Worm (Caenorhabditis elegans) whole organism, late embryonic: ENCODE measurements around the gene Y81G3A.1.

Source experiments
- C08G9.2 ChIP-seq: sonication (generic microtip); optimal IDR thresholded peaks from 2 replicates; lab custom pipeline; 2016; ENCODE audit warnings: mild to moderate bottlenecking, missing genetic modification characterization, moderate library complexity, missing compliant biosample characterization
- C38D4.7 ChIP-seq: fragments of 200-800 bp; sonication (Bioruptor generic); optimal IDR thresholded peaks from 2 replicates; lab custom pipeline; 2018; ENCODE audit warnings: mild to moderate bottlenecking, missing genetic modification characterization, moderate library complexity, missing compliant biosample characterization
- F13H6.1 ChIP-seq: sonication (generic microtip); optimal IDR thresholded peaks from 2 replicates; lab custom pipeline; 2016; ENCODE audit warnings: missing genetic modification characterization, missing compliant biosample characterization
- K02D7.2 ChIP-seq: sonication (generic microtip); optimal IDR thresholded peaks from 2 replicates; lab custom pipeline; 2017; ENCODE audit warnings: mild to moderate bottlenecking, missing genetic modification characterization, missing compliant biosample characterization
- T23F11.4 ChIP-seq: fragments of 200-800 bp; sonication (Bioruptor generic); optimal IDR thresholded peaks from 2 replicates; lab custom pipeline; 2018; ENCODE audit warnings: mild to moderate bottlenecking, missing genetic modification characterization, missing compliant biosample characterization
- Y22D7AL.16 ChIP-seq: sonication (generic microtip); optimal IDR thresholded peaks from 2 replicates; lab custom pipeline; 2016; ENCODE audit warnings: missing genetic modification characterization, missing compliant biosample characterization
- ceh-19 ChIP-seq: fragments of 200-800 bp; sonication (Bioruptor generic); optimal IDR thresholded peaks from 2 replicates; lab custom pipeline; 2018; ENCODE audit warnings: mild to moderate bottlenecking, missing genetic modification characterization, missing compliant biosample characterization
- ceh-24 ChIP-seq: sonication (generic microtip); optimal IDR thresholded peaks from 2 replicates; lab custom pipeline; 2016; ENCODE audit warnings: mild to moderate bottlenecking, missing genetic modification characterization, missing compliant biosample characterization
- ceh-30 ChIP-seq: fragments of 150-350 bp; optimal IDR thresholded peaks from 2 replicates; lab custom pipeline; 2014; ENCODE audit warnings: missing biosample characterization, missing genetic modification characterization
- ceh-31 ChIP-seq: sonication (generic microtip); optimal IDR thresholded peaks from 2 replicates; lab custom pipeline; 2016; ENCODE audit warnings: missing genetic modification characterization, missing compliant biosample characterization
- ceh-34 ChIP-seq: sonication (generic microtip); optimal IDR thresholded peaks from 2 replicates; lab custom pipeline; 2016; ENCODE audit warnings: mild to moderate bottlenecking, missing genetic modification characterization, missing compliant biosample characterization
- ceh-48 ChIP-seq: sonication (generic microtip); optimal IDR thresholded peaks from 2 replicates; lab custom pipeline; 2016; ENCODE audit warnings: missing genetic modification characterization, inconsistent platforms, missing compliant biosample characterization
- dmd-4 ChIP-seq: sonication (generic microtip); optimal IDR thresholded peaks from 2 replicates; lab custom pipeline; 2016; ENCODE audit warnings: borderline replicate concordance, missing genetic modification characterization, missing compliant biosample characterization
- elt-2 ChIP-seq: sonication (generic microtip); optimal IDR thresholded peaks from 2 replicates; lab custom pipeline; 2016; ENCODE audit warnings: missing genetic modification reagents, missing genetic modification characterization, missing compliant biosample characterization
- fkh-6 ChIP-seq: sonication (generic microtip); optimal IDR thresholded peaks from 2 replicates; lab custom pipeline; 2016; ENCODE audit warnings: missing genetic modification characterization, missing compliant biosample characterization
- gmeb-2 ChIP-seq: sonication (generic microtip); optimal IDR thresholded peaks from 2 replicates; lab custom pipeline; 2016; ENCODE audit warnings: missing genetic modification characterization, inconsistent platforms, missing compliant biosample characterization
- hlh-13 ChIP-seq: fragments of 200-800 bp; sonication (Bioruptor generic); optimal IDR thresholded peaks from 2 replicates; lab custom pipeline; 2018; ENCODE audit warnings: mild to moderate bottlenecking, missing genetic modification characterization, missing compliant biosample characterization
- hlh-15 ChIP-seq: sonication (generic microtip); optimal IDR thresholded peaks from 2 replicates; lab custom pipeline; 2016; ENCODE audit warnings: missing genetic modification characterization, missing compliant biosample characterization
- hlh-30 ChIP-seq: sonication (generic microtip); optimal IDR thresholded peaks from 2 replicates; lab custom pipeline; 2017; ENCODE audit warnings: antibody characterized with exemption, missing genetic modification characterization, missing compliant biosample characterization; ENCODE audit not compliant: insufficient read depth
- hlh-8 ChIP-seq: sonication (generic microtip); optimal IDR thresholded peaks from 2 replicates; lab custom pipeline; 2016; ENCODE audit warnings: missing genotype, missing genetic modification characterization, missing compliant biosample characterization
- lim-6 ChIP-seq: sonication (generic microtip); optimal IDR thresholded peaks from 2 replicates; lab custom pipeline; 2016; ENCODE audit warnings: missing genetic modification characterization, missing compliant biosample characterization
- lin-11 ChIP-seq: fragments of 200-800 bp; sonication (Bioruptor generic); optimal IDR thresholded peaks from 2 replicates; lab custom pipeline; 2018; ENCODE audit warnings: mild to moderate bottlenecking, missing genetic modification characterization, missing compliant biosample characterization
- madf-2 ChIP-seq: sonication (generic microtip); optimal IDR thresholded peaks from 2 replicates; lab custom pipeline; 2017; ENCODE audit warnings: missing genetic modification characterization, missing compliant biosample characterization
- mec-3 ChIP-seq: sonication (generic microtip); optimal IDR thresholded peaks from 2 replicates; lab custom pipeline; 2016; ENCODE audit warnings: borderline replicate concordance, missing genetic modification characterization, missing compliant biosample characterization
- nfya-1 ChIP-seq: sonication (generic microtip); optimal IDR thresholded peaks from 2 replicates; lab custom pipeline; 2017; ENCODE audit warnings: missing genetic modification characterization, mild to moderate bottlenecking, missing compliant biosample characterization, antibody characterized with exemption, moderate library complexity
- nhr-11 ChIP-seq: fragments of 150-350 bp; optimal IDR thresholded peaks from 2 replicates; lab custom pipeline; 2014; ENCODE audit warnings: missing biosample characterization, missing genetic modification characterization
- nhr-232 ChIP-seq: sonication (generic microtip); optimal IDR thresholded peaks from 2 replicates; lab custom pipeline; 2016; ENCODE audit warnings: missing genetic modification characterization, missing compliant biosample characterization
- pax-1 ChIP-seq: fragments of 150-350 bp; optimal IDR thresholded peaks from 2 replicates; lab custom pipeline; 2014; ENCODE audit warnings: missing biosample characterization, missing genetic modification characterization
- pha-2 ChIP-seq: sonication (generic microtip); optimal IDR thresholded peaks from 2 replicates; lab custom pipeline; 2017; ENCODE audit warnings: mild to moderate bottlenecking, missing genetic modification characterization, missing compliant biosample characterization
- pros-1 ChIP-seq: fragments of 150-350 bp; optimal IDR thresholded peaks from 2 replicates; lab custom pipeline; 2014; ENCODE audit warnings: missing biosample characterization, missing genetic modification reagents, missing genetic modification characterization
- ref-2 ChIP-seq: sonication (generic microtip); optimal IDR thresholded peaks from 2 replicates; lab custom pipeline; 2016; ENCODE audit warnings: missing genetic modification characterization, missing compliant biosample characterization
- rnt-1 ChIP-seq: sonication (generic microtip); optimal IDR thresholded peaks from 2 replicates; lab custom pipeline; 2016; ENCODE audit warnings: missing genetic modification characterization, missing compliant biosample characterization
- sdc-2 ChIP-seq: sonication (generic microtip); optimal IDR thresholded peaks from 2 replicates; lab custom pipeline; 2016; ENCODE audit warnings: missing genotype, missing genetic modification characterization, missing compliant biosample characterization
- sox-2 ChIP-seq: fragments of 200-800 bp; sonication (Bioruptor generic); IDR thresholded peaks from 2 replicates; pipeline ENCODE4 v1.3.6; 2022; ENCODE audit warnings: missing genetic modification reagents, missing genetic modification characterization, missing compliant biosample characterization
- syd-9 ChIP-seq: sonication (generic microtip); optimal IDR thresholded peaks from 2 replicates; lab custom pipeline; 2016; ENCODE audit warnings: mild to moderate bottlenecking, missing genetic modification characterization, moderate library complexity, missing compliant biosample characterization
- tbx-2 ChIP-seq: sonication (generic microtip); optimal IDR thresholded peaks from 2 replicates; lab custom pipeline; 2016; ENCODE audit warnings: missing genetic modification characterization, missing compliant biosample characterization
- tbx-7 ChIP-seq: sonication (generic microtip); optimal IDR thresholded peaks from 2 replicates; lab custom pipeline; 2016; ENCODE audit warnings: missing genotype, missing genetic modification characterization, missing compliant biosample characterization
- ttx-3 ChIP-seq: sonication (generic microtip); optimal IDR thresholded peaks from 2 replicates; lab custom pipeline; 2016; ENCODE audit warnings: missing genetic modification reagents, missing genetic modification characterization, missing compliant biosample characterization
- unc-3 ChIP-seq, 2 experiments: fragments of 200-800 bp in 1 of 2; sonication (Bioruptor generic) in 1 of 2; sonication (generic microtip) in 1 of 2; conservative IDR thresholded peaks in 1 of 2; optimal IDR thresholded peaks in 1 of 2; 2 replicates each; pipeline versions ENCODE4 v1.3.6 to Lab custom; 2016 to 2022; ENCODE audit warnings: missing compliant biosample characterization in 2 of 2, missing genetic modification characterization in 2 of 2, missing genetic modification reagents in 1 of 2
- unc-42 ChIP-seq: sonication (generic microtip); optimal IDR thresholded peaks from 2 replicates; lab custom pipeline; 2016; ENCODE audit warnings: missing genotype, missing genetic modification characterization, missing compliant biosample characterization
- ztf-16 ChIP-seq: sonication (generic microtip); optimal IDR thresholded peaks from 2 replicates; lab custom pipeline; 2017; ENCODE audit warnings: missing genetic modification characterization, missing compliant biosample characterization

The Y81G3A.1 gene

ce11 chrII:13083752-13084214 lies at the start of gene Y81G3A.1, which contains the start of gene gcn-2:
TSS of gene Y81G3A.1 (minus strand) at chrII:13083926.
TSS of gene gcn-2 (plus strand) at chrII:13084164.
- TF ChIP-seq gmeb-2 (tag; lab: Kevin White, UChicago) (no peak), Y22D7AL.16 (tag; lab: Kevin White, UChicago) (no peak), nfya-1 (tag; lab: Kevin White, UChicago) (peak; percentile 17), lim-6 (tag; lab: Kevin White, UChicago) (no peak), unc-42 (peak; percentile 13), T23F11.4 (GFP tag; lab: Kevin White, UChicago) (no peak)

ce11 chrII:13130576-13130975 lies 46.9 kb upstream of the Y81G3A.1 start:
- TF ChIP-seq ceh-30 (tag; lab: Kevin White, UChicago) (no peak), ztf-16 (no peak), C38D4.7 (GFP tag; lab: Kevin White, UChicago) (no peak), elt-2 (tag; lab: Kevin White, UChicago) (no peak), hlh-8 (tag; lab: Kevin White, UChicago) (no peak), hlh-15 (tag; lab: Kevin White, UChicago) (no peak), ttx-3 (tag; lab: Kevin White, UChicago) (no peak), unc-3 (GFP tag; conservative IDR thresholded peaks at IDR 0.05; lab: Robert Waterston, UW) (no peak), unc-3 (tag; optimal IDR thresholded peaks at IDR 0.05; lab: Kevin White, UChicago) (no peak), syd-9 (no peak), Y22D7AL.16 (tag; lab: Kevin White, UChicago) (no peak), nhr-11 (tag; lab: Kevin White, UChicago) (no peak), madf-2 (tag; lab: Kevin White, UChicago) (no peak), gmeb-2 (tag; lab: Kevin White, UChicago) (no peak), tbx-2 (no peak), lim-6 (tag; lab: Kevin White, UChicago) (no peak), pax-1 (tag; lab: Kevin White, UChicago) (no peak), rnt-1 (tag; lab: Kevin White, UChicago) (no peak), pros-1 (tag; lab: Kevin White, UChicago) (no peak), tbx-7 (no peak)

DNA sequence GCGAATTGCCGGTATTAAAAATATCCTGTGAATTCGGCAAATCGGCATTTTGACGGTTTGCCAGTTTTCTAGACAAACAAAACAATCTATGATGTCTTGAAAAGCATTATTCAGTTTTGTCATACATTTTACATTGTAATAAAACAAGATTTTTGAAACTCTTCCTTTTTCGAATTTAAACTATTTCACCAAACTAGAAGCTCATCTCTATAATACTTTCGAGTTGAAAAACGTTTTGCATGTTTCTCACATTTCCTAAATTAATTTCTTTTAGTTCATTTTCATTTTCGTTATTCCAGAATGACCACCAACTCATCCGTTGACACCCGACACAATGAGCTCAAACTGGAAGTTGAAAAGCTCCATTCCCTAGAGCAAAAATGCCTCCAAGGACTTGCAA lies 45.9 kb upstream of the Y81G3A.1 start, which contains the start of gene F29C12.6:
TSS of gene F29C12.6 (plus strand) at position 301 of the 400 bp plus-strand sequence.
- TF ChIP-seq ceh-19 = no peak
- no peak for TF ChIP-seq pha-2
- TF ChIP-seq lin-11 (tag; lab: Kevin White, UChicago) = no peak
- no peak for TF ChIP-seq nhr-232 (tag; lab: Kevin White, UChicago)
- TF ChIP-seq dmd-4 = no peak
- no peak for TF ChIP-seq ceh-24 (tag; lab: Kevin White, UChicago)
- no peak for TF ChIP-seq tbx-7
- no peak for TF ChIP-seq hlh-15 (tag; lab: Kevin White, UChicago)
- TF ChIP-seq ceh-34 (tag; lab: Kevin White, UChicago) = no peak
- no peak for TF ChIP-seq fkh-6 (tag; lab: Kevin White, UChicago)

DNA sequence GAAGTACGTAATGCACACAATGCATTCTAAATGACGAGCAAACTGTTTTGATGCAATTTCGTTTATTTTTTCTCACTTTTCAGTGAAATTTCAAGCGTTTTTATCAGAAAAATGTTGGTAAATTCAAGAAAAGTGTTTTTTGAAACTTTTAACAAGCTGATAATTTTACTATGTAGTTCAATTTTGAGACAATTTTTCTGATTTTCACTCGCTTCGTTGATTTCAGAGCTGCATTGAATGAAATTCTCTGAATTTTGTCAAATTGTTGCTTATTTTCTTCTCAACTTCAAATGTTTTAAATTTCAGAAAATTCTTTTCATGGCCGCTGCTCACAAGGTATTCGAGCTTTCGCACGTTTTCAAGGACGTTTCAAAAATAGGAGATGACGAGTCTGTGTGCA lies 39.0 kb upstream of the Y81G3A.1 start, which contains the start of gene bath-45:
TSS of gene bath-45 (plus strand) at position 301 of the 400 bp plus-strand sequence.
- TF ChIP-seq pros-1 (tag; lab: Kevin White, UChicago) (no peak), F13H6.1 (no peak), sdc-2 (tag; lab: Kevin White, UChicago) (no peak), hlh-8 (tag; lab: Kevin White, UChicago) (no peak)

DNA sequence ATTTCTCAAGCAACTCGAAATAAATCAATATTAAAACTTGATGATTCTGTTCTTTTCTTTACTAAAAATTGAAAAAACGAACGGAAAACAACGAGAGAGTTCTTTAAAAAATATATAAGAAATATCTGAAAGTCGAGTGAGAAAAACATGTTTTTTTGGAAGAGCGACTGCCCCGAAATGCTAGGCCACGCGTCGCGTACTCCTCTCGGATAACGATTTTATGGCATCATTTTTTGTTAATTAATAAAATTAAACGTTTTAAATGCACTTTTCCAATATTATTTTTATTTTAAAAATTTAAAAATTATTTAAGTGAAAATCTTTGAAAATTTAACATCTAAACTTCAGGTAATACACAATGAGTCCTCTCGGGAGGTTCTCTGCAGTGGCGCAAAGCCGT lies 33.4 kb upstream of the Y81G3A.1 start, which contains the start of gene gfm-1:
TSS of gene gfm-1 (plus strand) at position 349 of the 400 bp plus-strand sequence.
- TF ChIP-seq fkh-6 (tag; lab: Kevin White, UChicago) (no peak), unc-3 (GFP tag; conservative IDR thresholded peaks at IDR 0.05; lab: Robert Waterston, UW) (no peak), unc-3 (tag; optimal IDR thresholded peaks at IDR 0.05; lab: Kevin White, UChicago) (no peak), hlh-30 (tag; lab: Kevin White, UChicago) (no peak), ref-2 (tag; lab: Kevin White, UChicago) (peak; percentile 81), nfya-1 (tag; lab: Kevin White, UChicago) (no peak), ceh-48 (tag; lab: Kevin White, UChicago) (no peak), sox-2 (GFP tag; lab: Robert Waterston, UW) (no peak), C38D4.7 (GFP tag; lab: Kevin White, UChicago) (no peak), T23F11.4 (GFP tag; lab: Kevin White, UChicago) (no peak), Y22D7AL.16 (tag; lab: Kevin White, UChicago) (no peak), mec-3 (tag; lab: Kevin White, UChicago) (no peak), F13H6.1 (no peak), hlh-8 (tag; lab: Kevin White, UChicago) (peak; percentile 81), tbx-7 (peak; percentile 86), pros-1 (tag; lab: Kevin White, UChicago) (no peak), C08G9.2 (peak; percentile 84), ceh-31 (peak; percentile 87), lin-11 (tag; lab: Kevin White, UChicago) (no peak), hlh-13 (GFP tag; lab: Kevin White, UChicago) (no peak), dmd-4 (no peak), nhr-11 (tag; lab: Kevin White, UChicago) (no peak), K02D7.2 (tag; lab: Kevin White, UChicago) (no peak)
